Fruit fly (Drosophila melanogaster) Kc167 (cell line): ENCODE results near the gene CG44329.

Source experiments
- Myc ChIP-seq: fragments of >200 bp; optimal IDR thresholded peaks from 2 replicates; lab custom pipeline; 2017; ENCODE audit warnings: missing external identifiers
- Sin3A ChIP-seq: fragments of >200 bp; optimal IDR thresholded peaks from 2 replicates; lab custom pipeline; 2018; ENCODE audit warnings: missing external identifiers
- h ChIP-seq: fragments of >200 bp; optimal IDR thresholded peaks from 3 replicates; lab custom pipeline; 2018; ENCODE audit warnings: missing external identifiers
- insv ChIP-seq: fragments of >200 bp; optimal IDR thresholded peaks from 3 replicates; lab custom pipeline; 2018; ENCODE audit warnings: missing external identifiers
- psq ChIP-seq: fragments of >200 bp; optimal IDR thresholded peaks from 2 replicates; lab custom pipeline; 2017; ENCODE audit warnings: missing external identifiers
- ttk ChIP-seq: sonication (Bioruptor generic); optimal IDR thresholded peaks from 2 replicates; lab custom pipeline; 2017; ENCODE audit warnings: missing external identifiers

- TF ChIP-seq insv (lab: Kevin White, UChicago): no peak
- TF ChIP-seq psq: no peak
- TF ChIP-seq h (lab: Kevin White, UChicago): no peak
- no peak for TF ChIP-seq ttk
- TF ChIP-seq Sin3A (lab: Kevin White, UChicago): no peak
- no peak for TF ChIP-seq Myc (lab: Kevin White, UChicago)
Measured at dm6 chrX:5770730-5771181, 42.0 kb downstream of the CG44329 start, which contains the start of gene CG3097.
